Fruit fly (Drosophila melanogaster): ENCODE results near the gene Catsup.

Gene Catsup

DNA sequence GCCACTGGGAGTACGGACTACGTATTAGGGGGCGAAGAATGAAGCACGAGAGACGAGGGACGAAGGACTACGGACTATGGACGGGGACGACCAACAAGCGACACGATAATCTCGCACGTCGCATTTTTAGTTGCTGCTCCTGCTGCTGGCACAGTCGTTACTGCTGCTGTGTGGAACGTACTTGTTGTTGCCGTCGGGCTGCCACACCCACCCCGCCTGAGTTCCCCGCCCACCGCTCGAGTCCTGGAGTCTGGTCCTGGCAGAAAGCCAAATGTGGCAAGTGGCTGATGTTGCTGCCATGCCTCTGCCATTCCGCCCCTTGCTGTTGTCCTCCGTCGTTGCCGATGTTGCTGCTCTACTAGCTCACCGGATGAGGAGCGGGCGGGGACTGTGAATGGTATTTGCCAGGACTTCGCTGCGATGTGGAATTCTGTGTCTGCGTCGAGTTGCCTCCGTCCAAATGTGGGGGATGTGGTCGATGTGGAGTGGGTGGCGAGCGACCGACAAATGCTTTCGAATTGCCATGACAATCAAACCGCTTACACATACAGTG, 28.8 kb upstream of the Catsup start:
- TF ChIP-seq sv (GFP tag; optimal IDR thresholded peaks at IDR 0.05), result no peak
- no peak for TF ChIP-seq Sp1 (GFP tag; optimal IDR thresholded peaks at IDR 0.05)
- no peak for TF ChIP-seq jim (GFP tag; optimal IDR thresholded peaks at IDR 0.05)
- TF ChIP-seq Vsx2 (GFP tag; optimal IDR thresholded peaks at IDR 0.05; ENCODE audit: partially characterized antibody), result no peak
- no peak for TF ChIP-seq dsf (GFP tag; optimal IDR thresholded peaks at IDR 0.05; ENCODE audit: borderline replicate concordance)
- no peak for TF ChIP-seq Dfd (GFP tag; optimal IDR thresholded peaks at IDR 0.05)
- TF ChIP-seq CG32264 (GFP tag; optimal IDR thresholded peaks at IDR 0.05), result no peak
- no peak for TF ChIP-seq Abd-B (GFP tag; optimal IDR thresholded peaks at IDR 0.05)
- no peak for TF ChIP-seq OdsH (GFP tag; optimal IDR thresholded peaks at IDR 0.05)
- no peak for TF ChIP-seq Hnf4 (GFP tag; optimal IDR thresholded peaks at IDR 0.05)
- TF ChIP-seq Dif (GFP tag; optimal IDR thresholded peaks at IDR 0.05; ENCODE audit: partially characterized antibody), result no peak
- no peak for TF ChIP-seq foxo (GFP tag; optimal IDR thresholded peaks at IDR 0.05)
- no peak for TF ChIP-seq Rel (GFP tag; optimal IDR thresholded peaks at IDR 0.05)
- TF ChIP-seq Rel (tag; optimal IDR thresholded peaks at IDR 0.05), result no peak
- no peak for TF ChIP-seq dmrt93B (GFP tag; optimal IDR thresholded peaks at IDR 0.05)
- TF ChIP-seq Mio (GFP tag; optimal IDR thresholded peaks at IDR 0.05), result no peak
- TF ChIP-seq lola (GFP tag; optimal IDR thresholded peaks at IDR 0.05), result no peak
- TF ChIP-seq tai (GFP tag; optimal IDR thresholded peaks at IDR 0.05), result no peak

DNA sequence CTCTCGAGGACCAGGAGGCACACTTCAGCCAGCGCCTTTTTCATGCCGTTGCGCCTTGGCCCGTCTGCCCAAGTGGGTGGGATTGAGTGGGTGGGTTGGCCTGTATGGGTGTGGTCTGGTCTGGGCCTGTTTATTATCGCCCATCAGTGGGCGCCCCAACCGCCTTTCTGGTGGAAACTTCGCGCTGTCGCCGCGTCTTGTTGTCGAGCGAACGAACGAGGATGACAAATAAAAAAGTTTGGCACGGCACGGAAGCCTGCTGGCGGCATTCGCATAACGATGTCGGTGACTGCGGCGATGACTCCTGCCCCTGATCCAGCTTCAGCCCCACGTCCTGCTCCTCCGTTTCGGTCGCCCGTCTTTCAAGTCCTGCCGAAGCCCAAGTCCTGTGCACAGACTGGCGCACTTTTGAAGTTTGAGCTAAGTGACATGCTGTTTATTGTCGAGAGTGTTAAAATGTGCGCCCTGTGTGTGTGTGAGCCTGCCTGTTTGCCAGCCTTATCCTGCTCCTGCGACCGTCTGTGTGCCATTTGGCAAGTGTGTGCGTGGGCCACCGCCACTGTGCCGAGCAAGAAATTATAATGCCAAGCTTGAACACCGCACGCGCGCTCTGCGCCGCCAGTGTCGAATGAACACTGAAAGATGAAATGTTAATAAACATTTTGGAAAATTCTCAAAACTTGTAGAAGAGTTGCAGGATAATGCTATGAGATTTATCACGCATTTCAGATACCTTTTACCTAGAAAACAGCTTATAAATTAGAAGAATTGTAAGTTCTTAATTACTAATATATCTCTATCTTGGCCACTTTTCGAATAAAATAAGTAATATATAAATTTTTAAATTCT, 27.4 kb upstream of the Catsup start:
- no peak for TF ChIP-seq CG32264 (GFP tag; optimal IDR thresholded peaks at IDR 0.05)
- TF ChIP-seq br (GFP tag; optimal IDR thresholded peaks at IDR 0.05), result peak; percentile 3
- TF ChIP-seq h (GFP tag; optimal IDR thresholded peaks at IDR 0.05), result peak; percentile 35
- TF ChIP-seq usp (GFP tag; optimal IDR thresholded peaks at IDR 0.05), result no peak
- no peak for TF ChIP-seq ey (GFP tag; optimal IDR thresholded peaks at IDR 0.05)
- peak; percentile 27 for TF ChIP-seq OdsH (GFP tag; optimal IDR thresholded peaks at IDR 0.05)
- no peak for TF ChIP-seq Jra (GFP tag; optimal IDR thresholded peaks at IDR 0.05)
- TF ChIP-seq sv (GFP tag; optimal IDR thresholded peaks at IDR 0.05), result peak; percentile 38
- TF ChIP-seq Rel (GFP tag; optimal IDR thresholded peaks at IDR 0.05), result no peak
- TF ChIP-seq Rel (tag; optimal IDR thresholded peaks at IDR 0.05), result no peak
- no peak for TF ChIP-seq pan (optimal IDR thresholded peaks at IDR 0.05)
- no peak for TF ChIP-seq sage (GFP tag; optimal IDR thresholded peaks at IDR 0.05)
- TF ChIP-seq Hr83 (GFP tag; optimal IDR thresholded peaks at IDR 0.05; ENCODE audit: poor library complexity, severe bottlenecking), result no peak
- TF ChIP-seq dmrt93B (GFP tag; optimal IDR thresholded peaks at IDR 0.05), result peak; percentile 39
- peak; percentile 10 for TF ChIP-seq psq (GFP tag; optimal IDR thresholded peaks at IDR 0.05)
- no peak for TF ChIP-seq Abd-B (GFP tag; optimal IDR thresholded peaks at IDR 0.05)
- TF ChIP-seq rgr (GFP tag; optimal IDR thresholded peaks at IDR 0.05), result peak; percentile 14
- TF ChIP-seq foxo (GFP tag; optimal IDR thresholded peaks at IDR 0.05), result peak in 1 of 2 experiments; percentile 40
- TF ChIP-seq fru (GFP tag; optimal IDR thresholded peaks at IDR 0.05), result peak; percentile 28
- TF ChIP-seq jim (GFP tag; optimal IDR thresholded peaks at IDR 0.05), result no peak
- no peak for TF ChIP-seq Dif (GFP tag; optimal IDR thresholded peaks at IDR 0.05; ENCODE audit: partially characterized antibody)
- peak; percentile 2 for TF ChIP-seq CG9705 (GFP tag; optimal IDR thresholded peaks at IDR 0.05)
- TF ChIP-seq Hnf4 (GFP tag; optimal IDR thresholded peaks at IDR 0.05), result no peak
- no peak for TF ChIP-seq Mio (GFP tag; optimal IDR thresholded peaks at IDR 0.05)
- TF ChIP-seq HLH106 (tag; optimal IDR thresholded peaks at IDR 0.05), result peak; percentile 61
- TF ChIP-seq GATAd (GFP tag; optimal IDR thresholded peaks at IDR 0.05), result no peak
- peak; percentile 67 for TF ChIP-seq Sp1 (GFP tag; optimal IDR thresholded peaks at IDR 0.05)

DNA sequence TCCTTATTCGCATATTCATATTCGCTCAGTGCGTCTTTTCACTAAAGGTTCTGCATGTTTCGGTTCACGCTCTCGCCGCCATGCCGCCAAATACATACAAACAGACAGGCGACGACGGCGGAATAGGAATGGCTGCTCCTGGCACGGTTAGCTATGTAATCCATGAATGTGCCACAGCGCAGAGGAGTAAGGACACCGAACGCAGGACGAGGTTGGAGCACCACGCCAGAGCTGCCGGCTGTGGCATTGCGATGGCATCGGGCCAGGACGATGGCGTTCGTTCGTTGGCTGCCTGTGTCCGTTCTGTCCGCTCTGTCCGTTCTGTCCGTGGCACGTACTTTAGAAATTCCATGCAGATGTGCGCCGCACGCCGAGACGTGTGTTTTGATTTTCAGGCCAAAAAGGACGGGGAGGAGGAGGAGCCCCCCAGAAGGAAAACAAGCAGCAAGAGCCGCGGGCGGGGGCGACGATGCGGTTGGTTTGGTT, 26.7 kb upstream of the Catsup start:
- TF ChIP-seq Vsx2 (GFP tag; optimal IDR thresholded peaks at IDR 0.05; ENCODE audit: partially characterized antibody) (peak; percentile 13), CG32264 (GFP tag; optimal IDR thresholded peaks at IDR 0.05) (no peak)

DNA sequence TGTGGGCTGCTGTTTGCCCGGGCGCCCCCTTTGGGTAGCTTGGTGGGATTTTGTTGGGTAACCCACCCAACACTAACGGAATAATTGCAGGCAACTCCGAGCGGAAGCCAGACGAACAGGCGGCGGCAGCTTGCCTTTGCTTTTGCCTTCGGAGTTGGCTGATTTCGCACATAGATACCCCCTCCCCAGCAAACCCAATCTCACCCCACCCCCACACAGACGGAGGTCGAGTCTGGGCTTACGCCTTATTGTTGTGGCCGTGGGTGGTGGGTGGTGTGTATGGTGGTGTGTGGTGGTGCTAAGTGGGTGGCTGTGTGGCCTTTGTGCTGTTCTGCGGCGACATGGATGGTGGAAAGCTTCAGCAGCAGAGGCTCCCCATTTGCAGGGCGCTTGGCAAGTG, 26.0 kb upstream of the Catsup start:
- TF ChIP-seq jim (GFP tag; optimal IDR thresholded peaks at IDR 0.05) (no peak), foxo (GFP tag; optimal IDR thresholded peaks at IDR 0.05) (no peak), Dif (GFP tag; optimal IDR thresholded peaks at IDR 0.05; ENCODE audit: partially characterized antibody) (no peak)
